Fruit fly (Drosophila melanogaster) whole organism, embryonic: ENCODE data around the gene janB.

Experiments
- B-H2 ChIP-seq: fragments of 200-800 bp; sonication (Bioruptor generic); optimal IDR thresholded peaks from 2 replicates; lab custom pipeline; 2018; ENCODE audit warnings: missing biosample characterization, mild to moderate bottlenecking, missing genetic modification characterization
- CG10979 ChIP-seq: fragments of 200-800 bp; sonication (Bioruptor generic); optimal IDR thresholded peaks from 2 replicates; lab custom pipeline; 2018; ENCODE audit warnings: missing biosample characterization, mild to moderate bottlenecking, missing genetic modification characterization, moderate library complexity
- CG11504 ChIP-seq: fragments of 200-800 bp; sonication (Bioruptor generic); optimal IDR thresholded peaks from 3 replicates; lab custom pipeline; 2019; ENCODE audit warnings: missing biosample characterization, mild to moderate bottlenecking, missing genetic modification characterization, moderate library complexity
- CG1233 ChIP-seq: fragments of 200-800 bp; sonication (Bioruptor generic); optimal IDR thresholded peaks from 4 replicates; lab custom pipeline; 2018; ENCODE audit warnings: missing biosample characterization, mild to moderate bottlenecking, missing genetic modification characterization
- CG16815 ChIP-seq: fragments of 200-800 bp; sonication (Bioruptor generic); optimal IDR thresholded peaks from 3 replicates; lab custom pipeline; 2017; ENCODE audit warnings: missing biosample characterization, mild to moderate bottlenecking, missing genetic modification characterization
- CG18011 ChIP-seq: fragments of 200-800 bp; sonication (Bioruptor generic); optimal IDR thresholded peaks from 2 replicates; lab custom pipeline; 2017; ENCODE audit warnings: missing biosample characterization, missing genetic modification characterization, mild to moderate bottlenecking, moderate library complexity, missing genotype
- CG1832 ChIP-seq: fragments of 200-800 bp; sonication (Bioruptor generic); optimal IDR thresholded peaks from 2 replicates; lab custom pipeline; 2017; ENCODE audit warnings: missing biosample characterization, mild to moderate bottlenecking, missing genetic modification characterization, inconsistent platforms
- CG18764 ChIP-seq: fragments of 200-800 bp; sonication (Bioruptor generic); optimal IDR thresholded peaks from 3 replicates; lab custom pipeline; 2016; ENCODE audit warnings: missing biosample characterization, missing genetic modification characterization
- CG2712 ChIP-seq: fragments of 200-800 bp; optimal IDR thresholded peaks from 3 replicates; lab custom pipeline; 2019; ENCODE audit warnings: missing biosample characterization, mild to moderate bottlenecking, missing genetic modification characterization, moderate library complexity
- CG34224 ChIP-seq: fragments of 200-800 bp; sonication (Bioruptor generic); IDR thresholded peaks from 3 replicates; pipeline ENCODE4 v1.3.6; 2022; ENCODE audit warnings: missing biosample characterization, missing genetic modification characterization; ENCODE audit not compliant: partially characterized antibody
- CG34422 ChIP-seq: fragments of 200-800 bp; sonication (Bioruptor generic); IDR thresholded peaks from 3 replicates; pipeline ENCODE4 v1.3.6; 2022; ENCODE audit warnings: missing biosample characterization, missing genetic modification characterization
- CG42726 ChIP-seq: fragments of 200-800 bp; sonication (Bioruptor generic); IDR thresholded peaks from 2 replicates; pipeline ENCODE4 v1.3.6; 2022; ENCODE audit warnings: missing biosample characterization, missing genetic modification characterization; ENCODE audit not compliant: partially characterized antibody
- CG4617 ChIP-seq: fragments of 200-800 bp; sonication (Bioruptor generic); optimal IDR thresholded peaks from 3 replicates; lab custom pipeline; 2016; ENCODE audit warnings: missing biosample characterization, missing genetic modification characterization, borderline replicate concordance
- CG6791 ChIP-seq: fragments of 200-800 bp; sonication (Bioruptor generic); IDR thresholded peaks from 3 replicates; pipeline ENCODE4 v1.3.6; 2022; ENCODE audit warnings: missing biosample characterization, missing genetic modification characterization; ENCODE audit not compliant: partially characterized antibody
- CG7928 ChIP-seq: fragments of 200-800 bp; sonication (Bioruptor generic); optimal IDR thresholded peaks from 2 replicates; lab custom pipeline; 2017; ENCODE audit warnings: missing biosample characterization, mild to moderate bottlenecking, missing genetic modification characterization
- CG9932 ChIP-seq: fragments of 200-800 bp; sonication (Bioruptor generic); IDR thresholded peaks from 2 replicates; pipeline ENCODE4 v1.3.6; 2022; ENCODE audit warnings: missing biosample characterization, missing genetic modification characterization
- Dbx ChIP-seq: fragments of 200-800 bp; sonication (Bioruptor generic); IDR thresholded peaks from 3 replicates; pipeline ENCODE4 v1.3.6; 2022; ENCODE audit warnings: missing biosample characterization, missing genetic modification characterization
- Dek ChIP-seq: fragments of 200-800 bp; sonication (Bioruptor generic); optimal IDR thresholded peaks from 3 replicates; lab custom pipeline; 2019; ENCODE audit warnings: missing biosample characterization, mild to moderate bottlenecking, missing genetic modification characterization, moderate library complexity
- Dfd ChIP-seq, 2 experiments: fragments of >200 bp; optimal IDR thresholded peaks; 2 replicates each; lab custom pipeline; 2017; ENCODE audit warnings: missing biosample characterization in 2 of 2, missing genetic modification characterization in 2 of 2
- Doc3 ChIP-seq: fragments of 200-800 bp; sonication (Bioruptor generic); IDR thresholded peaks from 3 replicates; pipeline ENCODE4 v1.3.6; 2022; ENCODE audit warnings: missing biosample characterization, missing genetic modification characterization; ENCODE audit not compliant: partially characterized antibody
- Dref ChIP-seq: fragments of 200-800 bp; sonication (Bioruptor generic); IDR thresholded peaks from 2 replicates; pipeline ENCODE4 v1.3.6; 2022; ENCODE audit warnings: missing biosample characterization, missing genetic modification characterization
- E2f1 ChIP-seq: fragments of 200-800 bp; sonication (Bioruptor generic); IDR thresholded peaks from 2 replicates; pipeline ENCODE4 v1.3.6; 2022; ENCODE audit warnings: missing biosample characterization, missing genetic modification characterization
- Ets97D ChIP-seq: fragments of 200-800 bp; sonication (Bioruptor generic); optimal IDR thresholded peaks from 3 replicates; lab custom pipeline; 2016; ENCODE audit warnings: missing biosample characterization, missing genetic modification characterization
- GATAe ChIP-seq: fragments of 200-800 bp; sonication (Bioruptor generic); conservative IDR thresholded peaks from 2 replicates; pipeline ENCODE4 v1.3.6; 2022; ENCODE audit warnings: missing biosample characterization, missing genetic modification characterization
- Gug ChIP-seq: fragments of 200-800 bp; sonication (Bioruptor generic); IDR thresholded peaks from 4 replicates; pipeline ENCODE4 v1.3.6; 2022; ENCODE audit warnings: missing biosample characterization, missing genetic modification characterization
- HmgD ChIP-seq: fragments of 200-800 bp; sonication (Bioruptor generic); optimal IDR thresholded peaks from 3 replicates; lab custom pipeline; 2016; ENCODE audit warnings: missing biosample characterization, missing genetic modification characterization
- Hr3 ChIP-seq: fragments of 200-800 bp; sonication (Bioruptor generic); optimal IDR thresholded peaks from 3 replicates; lab custom pipeline; 2016; ENCODE audit warnings: missing biosample characterization, missing genetic modification characterization
- Meics ChIP-seq: fragments of 200-800 bp; sonication (Bioruptor generic); optimal IDR thresholded peaks from 2 replicates; lab custom pipeline; 2017; ENCODE audit warnings: missing biosample characterization, mild to moderate bottlenecking, missing genetic modification characterization
- Oaz ChIP-seq: fragments of 200-800 bp; sonication (Bioruptor generic); IDR thresholded peaks from 2 replicates; pipeline ENCODE4 v1.3.6; 2022; ENCODE audit warnings: missing biosample characterization, missing genetic modification characterization
- Ptx1 ChIP-seq: fragments of 200-800 bp; sonication (Bioruptor generic); IDR thresholded peaks from 2 replicates; pipeline ENCODE4 v1.3.6; 2022; ENCODE audit warnings: missing biosample characterization, missing genetic modification characterization
- Sin3A ChIP-seq: fragments of >200 bp; optimal IDR thresholded peaks from 2 replicates; lab custom pipeline; 2018
- ash1 ChIP-seq: fragments of 200-800 bp; sonication (Bioruptor generic); optimal IDR thresholded peaks from 2 replicates; lab custom pipeline; 2018; ENCODE audit warnings: missing biosample characterization, mild to moderate bottlenecking, missing genetic modification characterization
- cad ChIP-seq: fragments of >200 bp; optimal IDR thresholded peaks from 2 replicates; lab custom pipeline; 2017; ENCODE audit warnings: missing biosample characterization, missing genetic modification characterization
- cato ChIP-seq: fragments of 200-800 bp; sonication (Bioruptor generic); optimal IDR thresholded peaks from 2 replicates; lab custom pipeline; 2016; ENCODE audit warnings: missing biosample characterization, missing genetic modification characterization, borderline replicate concordance
- dm ChIP-seq: fragments of 200-800 bp; sonication (Bioruptor generic); optimal IDR thresholded peaks from 3 replicates; lab custom pipeline; 2016; ENCODE audit warnings: missing biosample characterization, missing genetic modification characterization
- en ChIP-seq: fragments of 200-800 bp; sonication (Bioruptor generic); optimal IDR thresholded peaks from 2 replicates; lab custom pipeline; 2016; ENCODE audit warnings: missing biosample characterization, missing genetic modification characterization
- gro ChIP-seq: fragments of 200-800 bp; sonication (Bioruptor generic); optimal IDR thresholded peaks from 2 replicates; lab custom pipeline; 2016; ENCODE audit warnings: missing biosample characterization, missing genetic modification characterization
- gsb ChIP-seq: fragments of 200-800 bp; sonication (Bioruptor generic); IDR thresholded peaks from 2 replicates; pipeline ENCODE4 v1.3.6; 2022; ENCODE audit warnings: missing biosample characterization, missing genetic modification characterization
- luna ChIP-seq: fragments of 200-800 bp; sonication (Bioruptor generic); optimal IDR thresholded peaks from 2 replicates; lab custom pipeline; 2016; ENCODE audit warnings: missing biosample characterization, missing genetic modification characterization
- pho ChIP-seq: fragments of 200-800 bp; sonication (Bioruptor generic); optimal IDR thresholded peaks from 2 replicates; lab custom pipeline; 2016; ENCODE audit warnings: missing biosample characterization, missing genetic modification characterization
- psq ChIP-seq: fragments of 200-800 bp; sonication (Bioruptor generic); optimal IDR thresholded peaks from 2 replicates; lab custom pipeline; 2017; ENCODE audit warnings: missing biosample characterization, missing genetic modification characterization
- pzg ChIP-seq: fragments of 200-800 bp; sonication (Bioruptor generic); optimal IDR thresholded peaks from 3 replicates; lab custom pipeline; 2018; ENCODE audit warnings: missing biosample characterization, mild to moderate bottlenecking, missing genetic modification characterization, moderate library complexity
- sima ChIP-seq: fragments of 200-800 bp; sonication (Bioruptor generic); optimal IDR thresholded peaks from 2 replicates; lab custom pipeline; 2016; ENCODE audit warnings: missing biosample characterization, missing genetic modification characterization
- stwl ChIP-seq: fragments of 200-800 bp; sonication (Bioruptor generic); optimal IDR thresholded peaks from 3 replicates; lab custom pipeline; 2018; ENCODE audit warnings: missing biosample characterization, mild to moderate bottlenecking, missing genetic modification characterization, moderate library complexity
- tgo ChIP-seq: fragments of 200-800 bp; sonication (Bioruptor generic); IDR thresholded peaks from 3 replicates; pipeline ENCODE4 v1.3.6; 2022; ENCODE audit warnings: missing biosample characterization, missing genetic modification characterization
- tna ChIP-seq: fragments of 200-800 bp; sonication (Bioruptor generic); IDR thresholded peaks from 2 replicates; pipeline ENCODE4 v1.3.6; 2022; ENCODE audit warnings: missing biosample characterization, missing genetic modification characterization; ENCODE audit not compliant: partially characterized antibody
- trem ChIP-seq: fragments of 200-800 bp; optimal IDR thresholded peaks from 3 replicates; lab custom pipeline; 2019; ENCODE audit warnings: missing biosample characterization, mild to moderate bottlenecking, missing genetic modification characterization, moderate library complexity
- unc-4 ChIP-seq: fragments of 200-800 bp; sonication (Bioruptor generic); IDR thresholded peaks from 2 replicates; pipeline ENCODE4 v1.3.6; 2022; ENCODE audit warnings: missing biosample characterization, missing genetic modification characterization; ENCODE audit not compliant: partially characterized antibody
- wdn ChIP-seq: fragments of 200-800 bp; sonication (Bioruptor generic); IDR thresholded peaks from 2 replicates; pipeline ENCODE4 v1.3.6; 2022; ENCODE audit warnings: missing biosample characterization, missing genetic modification characterization
- zfh2 ChIP-seq: fragments of 200-800 bp; sonication (Bioruptor generic); optimal IDR thresholded peaks from 2 replicates; lab custom pipeline; 2016; ENCODE audit warnings: missing biosample characterization, missing genetic modification characterization

Gene janB

dm6 chr3R:30039494-30039893 is 966 bp upstream of the janB start, which contains the start of the genes janA, Sry-alpha and Sry-beta (continued):
- no peak for TF ChIP-seq ash1 (GFP tag; lab: Kevin White, UChicago)
- peak; percentile 44 for TF ChIP-seq Ets97D
- peak; percentile 92 for TF ChIP-seq Dref (GFP tag; lab: Robert Waterston, UW)
- peak; percentile 77 for TF ChIP-seq pzg (GFP tag; lab: Kevin White, UChicago)
- no peak for TF ChIP-seq Dek (tag; lab: Kevin White, UChicago)
- TF ChIP-seq gro: no peak
- TF ChIP-seq tna (GFP tag; lab: Robert Waterston, UW): peak; percentile 98
- peak; percentile 59; the same call in 1 of the 3 replicates for TF ChIP-seq CG34422 (GFP tag; lab: Robert Waterston, UW)
- TF ChIP-seq dm (GFP tag; lab: Kevin White, UChicago): no peak
- no peak for TF ChIP-seq gsb (GFP tag; lab: Robert Waterston, UW)
- no peak for TF ChIP-seq Meics (GFP tag; lab: Kevin White, UChicago)
- peak; percentile 49; the same call in 1 of the 3 replicates for TF ChIP-seq Dbx (GFP tag; lab: Robert Waterston, UW)
- TF ChIP-seq Hr3 (GFP tag; lab: Kevin White, UChicago): no peak
- peak; percentile 7 for TF ChIP-seq CG10979 (tag; lab: Kevin White, UChicago)
- no peak for TF ChIP-seq CG7928 (GFP tag; lab: Kevin White, UChicago)
- no peak for TF ChIP-seq GATAe (GFP tag; lab: Robert Waterston, UW)
- no peak for TF ChIP-seq CG16815 (GFP tag; lab: Kevin White, UChicago)
- peak; percentile 99 for TF ChIP-seq unc-4 (GFP tag; lab: Robert Waterston, UW)
- no peak for TF ChIP-seq sima
- no peak for TF ChIP-seq cato (GFP tag; lab: Kevin White, UChicago)
- peak; percentile 54 for TF ChIP-seq CG2712
- peak; percentile 73 for TF ChIP-seq Sin3A
- TF ChIP-seq CG9932 (GFP tag; lab: Robert Waterston, UW): peak; percentile 43; the same call in 1 of the 2 replicates

dm6 chr3R:30037630-30038029 is 898 bp downstream of the janB start, which contains the start of gene ocn:
Gene ocn (minus strand): TSS chr3R:30037730.
- TF ChIP-seq Doc3 (0 out of 3 replicates have a peak, but pooled peaks have one; percentile 6), E2f1 (GFP tag; lab: Robert Waterston, UW) (no peak), CG11504 (tag; lab: Kevin White, UChicago) (no peak)

- no peak for TF ChIP-seq CG18764 (GFP tag; lab: Kevin White, UChicago)
- TF ChIP-seq CG4617 (GFP tag; lab: Kevin White, UChicago): peak; percentile 84
- no peak; the same call in 1 of the 2 replicates for TF ChIP-seq CG42726 (GFP tag; lab: Robert Waterston, UW)
- no peak for TF ChIP-seq Gug (GFP tag; lab: Robert Waterston, UW)
- TF ChIP-seq wdn (GFP tag; lab: Robert Waterston, UW): no peak
- TF ChIP-seq Ptx1 (GFP tag; lab: Robert Waterston, UW): no peak
- TF ChIP-seq CG34224 (GFP tag; lab: Robert Waterston, UW): peak; percentile 69
- no peak for TF ChIP-seq pho (GFP tag; lab: Kevin White, UChicago)
- no peak for TF ChIP-seq CG1832
- no peak for TF ChIP-seq CG18011 (GFP tag; lab: Kevin White, UChicago)
- TF ChIP-seq luna (GFP tag; lab: Kevin White, UChicago): no peak
- no peak for TF ChIP-seq tgo
- TF ChIP-seq CG1233 (GFP tag; lab: Kevin White, UChicago): no peak
- TF ChIP-seq Dfd (GFP tag; optimal IDR thresholded peaks at IDR 0.05; lab: Kevin White, UChicago): no peak
- no peak for TF ChIP-seq psq (GFP tag; lab: Kevin White, UChicago)
- TF ChIP-seq HmgD (GFP tag; lab: Kevin White, UChicago): no peak
- TF ChIP-seq CG10979 (tag; lab: Kevin White, UChicago): no peak
- peak; percentile 67 for TF ChIP-seq CG6791 (GFP tag; lab: Robert Waterston, UW)
- TF ChIP-seq en (GFP tag; lab: Kevin White, UChicago): no peak
- TF ChIP-seq B-H2: no peak
- TF ChIP-seq stwl (tag; lab: Kevin White, UChicago): peak; percentile 65
- TF ChIP-seq zfh2: no peak
- peak; percentile 49 for TF ChIP-seq trem (tag; lab: Kevin White, UChicago)
- no peak for TF ChIP-seq Oaz
- no peak for TF ChIP-seq cad
Observed at dm6 chr3R:30036609-30037008, 1.9 kb downstream of the janB start, which contains the start of gene ZIPIC. Gene ZIPIC (minus strand): TSS chr3R:30036870.
